Worm (Caenorhabditis elegans) whole organism, early embryonic: ENCODE results near the gene C03B1.3.

Source experiments
- B0310.2 ChIP-seq: sonication (generic microtip); optimal IDR thresholded peaks from 2 replicates; lab custom pipeline; 2016; ENCODE audit warnings: mild to moderate bottlenecking, missing genetic modification characterization, missing compliant biosample characterization
- F13C5.2 ChIP-seq: sonication (generic microtip); optimal IDR thresholded peaks from 2 replicates; lab custom pipeline; 2017; ENCODE audit warnings: mild to moderate bottlenecking, missing genetic modification characterization, inconsistent platforms, missing compliant biosample characterization
- aly-1 ChIP-seq: sonication (generic microtip); optimal IDR thresholded peaks from 2 replicates; lab custom pipeline; 2016; ENCODE audit warnings: missing genetic modification characterization, missing compliant biosample characterization
- ama-1 ChIP-seq: fragments of 150-350 bp; optimal IDR thresholded peaks from 2 replicates; lab custom pipeline; 2014
- ceh-36 ChIP-seq: sonication (generic microtip); optimal IDR thresholded peaks from 2 replicates; lab custom pipeline; 2016; ENCODE audit warnings: missing genetic modification characterization, inconsistent platforms, missing compliant biosample characterization
- flt-1 ChIP-seq: fragments of 200-800 bp; sonication (Bioruptor generic); IDR thresholded peaks from 2 replicates; pipeline ENCODE4 v1.3.6; 2022; ENCODE audit warnings: missing genetic modification characterization, missing compliant biosample characterization
- hmbx-1 ChIP-seq: sonication (generic microtip); optimal IDR thresholded peaks from 2 replicates; lab custom pipeline; 2016; ENCODE audit warnings: mild to moderate bottlenecking, missing genetic modification characterization, missing compliant biosample characterization
- pes-1 ChIP-seq: fragments of 200-800 bp; sonication (Bioruptor generic); IDR thresholded peaks from 2 replicates; pipeline ENCODE4 v1.3.6; 2022; ENCODE audit warnings: missing genetic modification reagents, missing genetic modification characterization, missing compliant biosample characterization
- sea-1 ChIP-seq: fragments of 200-800 bp; sonication (Bioruptor generic); conservative IDR thresholded peaks from 2 replicates; pipeline ENCODE4 v1.3.6; 2022; ENCODE audit warnings: missing genetic modification characterization, missing compliant biosample characterization
- tbx-11 ChIP-seq: fragments of 200-800 bp; sonication (Bioruptor generic); IDR thresholded peaks from 2 replicates; pipeline ENCODE4 v1.3.6; 2022; ENCODE audit warnings: missing genetic modification characterization, missing compliant biosample characterization
- tbx-37 ChIP-seq: fragments of 200-800 bp; sonication (Bioruptor generic); conservative IDR thresholded peaks from 2 replicates; pipeline ENCODE4 v1.3.6; 2022; ENCODE audit warnings: missing genetic modification reagents, missing genetic modification characterization, missing compliant biosample characterization
- tra-4 ChIP-seq: sonication (generic microtip); optimal IDR thresholded peaks from 2 replicates; lab custom pipeline; 2017; ENCODE audit warnings: missing genetic modification characterization, missing compliant biosample characterization

DNA sequence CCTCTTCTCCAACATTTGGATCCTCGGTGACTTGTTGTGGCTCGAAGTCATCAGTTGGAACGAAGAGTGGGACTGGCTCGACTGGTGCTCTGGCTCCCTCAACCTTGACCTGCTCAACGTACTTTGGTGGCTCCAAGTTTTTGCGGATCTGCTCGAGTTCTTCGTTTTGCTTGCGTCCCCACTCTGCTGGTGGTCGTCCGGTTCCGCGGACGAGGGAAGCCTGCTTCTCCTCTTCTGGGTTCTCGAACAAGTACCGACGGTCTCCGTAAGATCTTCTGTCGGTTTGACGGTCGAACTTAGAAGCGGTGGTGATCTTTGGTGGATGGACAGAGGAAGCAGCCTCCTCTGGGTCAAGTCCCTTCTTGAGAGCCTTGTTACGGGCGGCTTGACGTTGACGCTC lies 42.9 kb downstream of the C03B1.3 start:
- no peak for TF ChIP-seq flt-1 (GFP tag; lab: Robert Waterston, UW)
- no peak for TF ChIP-seq hmbx-1 (tag; lab: Kevin White, UChicago)
- TF ChIP-seq ceh-36 (tag; lab: Kevin White, UChicago), result no peak
- no peak for TF ChIP-seq sea-1 (GFP tag; lab: Robert Waterston, UW)
- no peak for TF ChIP-seq aly-1 (tag; lab: Kevin White, UChicago)
- no peak for TF ChIP-seq tbx-11 (GFP tag; lab: Robert Waterston, UW)
- TF ChIP-seq F13C5.2, result no peak
- TF ChIP-seq tra-4 (tag; lab: Kevin White, UChicago), result no peak
- TF ChIP-seq pes-1 (GFP tag; lab: Robert Waterston, UW), result no peak
- TF ChIP-seq ama-1 (lab: Kevin White, UChicago), result no peak
- no peak for TF ChIP-seq B0310.2 (tag; lab: Kevin White, UChicago)
- no peak for TF ChIP-seq tbx-37
